Fruit fly (Drosophila melanogaster): ENCODE data around the gene CG14316.

CG14316 gene

DNA sequence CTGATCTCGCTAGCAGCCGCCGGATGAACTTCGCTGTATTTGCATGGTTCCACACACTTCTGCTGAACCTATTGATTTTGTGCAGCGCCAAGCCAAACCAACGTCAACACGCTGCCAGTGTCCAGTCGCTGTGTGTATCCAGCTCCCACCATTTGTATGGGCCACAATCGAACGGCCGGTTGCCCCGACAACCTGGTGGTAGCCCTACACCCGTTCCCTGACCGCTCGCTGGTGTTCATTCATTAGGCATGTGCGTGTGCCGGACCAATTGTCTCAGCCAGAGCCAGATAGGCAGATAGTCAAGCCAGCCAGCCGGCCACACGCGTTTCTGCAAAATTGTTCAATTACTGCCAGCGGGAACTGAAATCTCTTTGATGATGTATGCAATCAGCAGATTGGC, 39.9 kb downstream of the CG14316 start, which contains the start of gene CG14313:
Gene CG14313 (minus strand): TSS at position 101 of the 400 bp plus-strand sequence.
- TF ChIP-seq Jra (GFP tag; optimal IDR thresholded peaks at IDR 0.05) (no peak), fru (GFP tag; optimal IDR thresholded peaks at IDR 0.05) (no peak)

DNA sequence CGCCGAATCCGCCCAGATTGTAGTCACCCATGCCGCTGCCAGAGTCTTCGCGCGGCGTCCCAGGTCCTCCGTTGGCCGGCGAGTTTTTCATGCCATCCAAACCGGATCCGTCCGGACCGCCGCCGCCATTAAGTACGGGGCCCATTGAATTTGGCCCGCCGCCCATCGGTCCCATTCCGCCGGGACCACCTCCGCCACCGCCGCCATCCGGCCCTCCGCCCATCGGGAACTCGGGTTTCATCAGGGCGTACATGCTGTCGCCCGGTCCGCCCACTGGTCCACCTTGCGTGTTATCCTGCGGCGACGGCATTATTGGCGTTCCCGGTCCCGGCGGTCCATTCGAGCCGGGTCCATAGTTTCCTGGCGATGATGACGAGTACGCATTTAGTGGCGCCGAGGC, 43.4 kb downstream of the CG14316 start:
- TF ChIP-seq woc (GFP tag; optimal IDR thresholded peaks at IDR 0.05) (no peak), Dfd (GFP tag; optimal IDR thresholded peaks at IDR 0.05) (peak; percentile 97)

DNA sequence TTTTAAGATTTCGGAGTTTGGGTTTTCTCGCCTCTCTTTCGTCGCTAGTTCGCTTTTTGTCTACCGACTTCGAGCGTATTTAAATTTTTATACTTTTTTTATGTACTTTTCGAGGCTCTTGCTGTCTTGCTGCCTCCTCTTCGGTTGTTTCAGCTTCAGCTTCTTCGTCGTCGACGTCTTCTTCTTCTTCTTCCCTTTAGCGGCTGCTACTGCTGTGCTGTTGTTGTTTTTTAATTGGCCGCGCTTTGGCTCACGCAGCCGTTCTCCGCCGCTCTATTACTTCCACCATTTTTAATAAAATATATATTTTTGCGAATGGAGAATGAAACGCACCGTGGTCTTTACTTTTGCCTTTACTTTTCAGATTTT, 44.7 kb downstream of the CG14316 start:
- no peak for TF ChIP-seq CrebA (GFP tag; optimal IDR thresholded peaks at IDR 0.05; ENCODE audit: borderline replicate concordance)
- TF ChIP-seq rgr (GFP tag; optimal IDR thresholded peaks at IDR 0.05), result no peak
- no peak for TF ChIP-seq Hr78 (GFP tag; optimal IDR thresholded peaks at IDR 0.05)
- TF ChIP-seq brk (GFP tag; optimal IDR thresholded peaks at IDR 0.05), result no peak
- TF ChIP-seq br (GFP tag; optimal IDR thresholded peaks at IDR 0.05), result no peak
- TF ChIP-seq sv (GFP tag; optimal IDR thresholded peaks at IDR 0.05), result no peak

DNA sequence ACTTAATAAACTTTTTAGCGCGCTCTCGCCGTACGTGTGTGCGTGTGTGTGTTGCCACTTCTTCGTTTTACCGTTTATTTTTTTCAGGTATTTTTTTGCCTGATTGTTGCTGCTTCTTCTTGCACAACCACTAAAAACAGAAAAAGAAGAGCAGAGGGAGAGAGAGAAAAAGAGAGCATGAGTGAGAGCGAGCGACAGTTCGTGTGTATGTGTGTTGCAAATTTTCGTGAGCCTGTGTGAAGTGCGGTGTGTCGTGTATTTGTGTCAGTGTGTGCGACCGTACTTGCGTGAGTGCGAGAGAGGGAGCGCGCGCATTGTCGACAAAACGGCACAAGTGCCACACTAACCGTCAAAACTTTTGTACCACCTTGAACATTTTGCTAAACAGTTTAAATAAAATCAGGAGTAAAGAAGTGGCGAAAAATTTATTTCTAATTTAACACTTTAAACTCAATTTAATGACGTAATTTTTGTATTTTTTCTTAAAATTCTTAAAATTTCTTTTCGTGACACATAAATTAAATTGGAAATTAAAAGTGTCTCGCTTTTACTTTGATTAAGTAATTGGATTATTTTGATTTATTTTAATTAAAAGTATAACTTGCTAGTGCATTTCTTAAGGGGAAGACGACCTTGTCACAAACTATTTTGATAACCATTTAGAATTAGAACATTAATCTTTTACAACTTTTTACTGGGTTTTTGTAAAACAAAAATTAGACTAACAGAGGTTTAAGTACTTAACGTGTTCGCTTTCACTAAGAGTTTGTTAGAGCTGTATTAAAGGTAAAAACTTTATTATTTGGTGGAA, 45.3 kb downstream of the CG14316 start:
- TF ChIP-seq Jra (GFP tag; optimal IDR thresholded peaks at IDR 0.05), result peak; percentile 9
- peak; percentile 18 for TF ChIP-seq CG32264 (GFP tag; optimal IDR thresholded peaks at IDR 0.05)
- TF ChIP-seq Dfd (GFP tag; optimal IDR thresholded peaks at IDR 0.05), result no peak
- peak; percentile 48 for TF ChIP-seq sv (GFP tag; optimal IDR thresholded peaks at IDR 0.05)
- no peak for TF ChIP-seq GATAd (GFP tag; optimal IDR thresholded peaks at IDR 0.05)
- TF ChIP-seq psq (GFP tag; optimal IDR thresholded peaks at IDR 0.05), result peak; percentile 94
- TF ChIP-seq pan (optimal IDR thresholded peaks at IDR 0.05), result no peak
- no peak for TF ChIP-seq Myc (optimal IDR thresholded peaks at IDR 0.05)
- no peak for TF ChIP-seq Mio (GFP tag; optimal IDR thresholded peaks at IDR 0.05)
- peak; percentile 8 for TF ChIP-seq Hnf4 (GFP tag; optimal IDR thresholded peaks at IDR 0.05)
- TF ChIP-seq brk (GFP tag; optimal IDR thresholded peaks at IDR 0.05), result no peak
- TF ChIP-seq usp (GFP tag; optimal IDR thresholded peaks at IDR 0.05), result no peak
- TF ChIP-seq lola (GFP tag; optimal IDR thresholded peaks at IDR 0.05), result no peak
- no peak for TF ChIP-seq Abd-B (GFP tag; optimal IDR thresholded peaks at IDR 0.05)
- no peak for TF ChIP-seq CrebA (GFP tag; optimal IDR thresholded peaks at IDR 0.05; ENCODE audit: borderline replicate concordance)
- peak; percentile 63 for TF ChIP-seq h (GFP tag; optimal IDR thresholded peaks at IDR 0.05)
- TF ChIP-seq foxo (GFP tag; optimal IDR thresholded peaks at IDR 0.05), result peak; percentile 65 to 89
- peak; percentile 89 for TF ChIP-seq Rel (GFP tag; optimal IDR thresholded peaks at IDR 0.05)
- TF ChIP-seq Rel (tag; optimal IDR thresholded peaks at IDR 0.05), result peak; percentile 58
- no peak for TF ChIP-seq CG9705 (GFP tag; optimal IDR thresholded peaks at IDR 0.05)
- no peak for TF ChIP-seq tai (GFP tag; optimal IDR thresholded peaks at IDR 0.05)
- TF ChIP-seq sage (GFP tag; optimal IDR thresholded peaks at IDR 0.05), result peak; percentile 80
- peak; percentile 53 for TF ChIP-seq HLH106 (tag; optimal IDR thresholded peaks at IDR 0.05)
- TF ChIP-seq fru (GFP tag; optimal IDR thresholded peaks at IDR 0.05), result peak; percentile 68
- peak; percentile 56 for TF ChIP-seq dmrt93B (GFP tag; optimal IDR thresholded peaks at IDR 0.05)
- no peak for TF ChIP-seq br (GFP tag; optimal IDR thresholded peaks at IDR 0.05)
- TF ChIP-seq rgr (GFP tag; optimal IDR thresholded peaks at IDR 0.05), result peak; percentile 33
- TF ChIP-seq Dif (GFP tag; optimal IDR thresholded peaks at IDR 0.05; ENCODE audit: partially characterized antibody), result peak; percentile 97
- peak; percentile 66 for TF ChIP-seq woc (GFP tag; optimal IDR thresholded peaks at IDR 0.05)
- TF ChIP-seq OdsH (GFP tag; optimal IDR thresholded peaks at IDR 0.05), result peak; percentile 8
- TF ChIP-seq Hr78 (GFP tag; optimal IDR thresholded peaks at IDR 0.05), result peak; percentile 58
- peak; percentile 77 for TF ChIP-seq jim (GFP tag; optimal IDR thresholded peaks at IDR 0.05)
- peak; percentile 77 for TF ChIP-seq Hr83 (GFP tag; optimal IDR thresholded peaks at IDR 0.05; ENCODE audit: poor library complexity, severe bottlenecking)
- TF ChIP-seq ey (GFP tag; optimal IDR thresholded peaks at IDR 0.05), result peak; percentile 27
- TF ChIP-seq dsf (GFP tag; optimal IDR thresholded peaks at IDR 0.05; ENCODE audit: borderline replicate concordance), result no peak
- TF ChIP-seq N (GFP tag; optimal IDR thresholded peaks at IDR 0.05), result peak; percentile 94
- TF ChIP-seq dl (GFP tag; optimal IDR thresholded peaks at IDR 0.05; ENCODE audit: insufficient read depth in 1 of 2, partially characterized antibody in 2 of 2), result peak; percentile 94 to 95
- TF ChIP-seq Sp1 (GFP tag; optimal IDR thresholded peaks at IDR 0.05), result peak; percentile 60
- peak; percentile 92 for TF ChIP-seq Vsx2 (GFP tag; optimal IDR thresholded peaks at IDR 0.05; ENCODE audit: partially characterized antibody)

Measured in whole organism, wandering third instar larva.